Worm (Caenorhabditis elegans) whole organism, early embryonic: Measurements from ENCODE around the gene set-6.

Experiments used
- B0310.2 ChIP-seq: sonication (generic microtip); optimal IDR thresholded peaks from 2 replicates; lab custom pipeline; 2016; ENCODE audit warnings: mild to moderate bottlenecking, missing genetic modification characterization, missing compliant biosample characterization
- F13C5.2 ChIP-seq: sonication (generic microtip); optimal IDR thresholded peaks from 2 replicates; lab custom pipeline; 2017; ENCODE audit warnings: mild to moderate bottlenecking, missing genetic modification characterization, inconsistent platforms, missing compliant biosample characterization
- aly-1 ChIP-seq: sonication (generic microtip); optimal IDR thresholded peaks from 2 replicates; lab custom pipeline; 2016; ENCODE audit warnings: missing genetic modification characterization, missing compliant biosample characterization
- ama-1 ChIP-seq: fragments of 150-350 bp; optimal IDR thresholded peaks from 2 replicates; lab custom pipeline; 2014
- ceh-13 ChIP-seq: fragments of 200-800 bp; sonication (Bioruptor generic); optimal IDR thresholded peaks from 2 replicates; lab custom pipeline; 2018; ENCODE audit warnings: mild to moderate bottlenecking, missing genetic modification characterization, missing compliant biosample characterization
- ceh-36 ChIP-seq: sonication (generic microtip); optimal IDR thresholded peaks from 2 replicates; lab custom pipeline; 2016; ENCODE audit warnings: missing genetic modification characterization, inconsistent platforms, missing compliant biosample characterization
- ets-7 ChIP-seq: sonication (generic microtip); optimal IDR thresholded peaks from 2 replicates; lab custom pipeline; 2016; ENCODE audit warnings: missing genotype, missing genetic modification characterization, missing compliant biosample characterization
- flt-1 ChIP-seq: fragments of 200-800 bp; sonication (Bioruptor generic); IDR thresholded peaks from 2 replicates; pipeline ENCODE4 v1.3.6; 2022; ENCODE audit warnings: missing genetic modification characterization, missing compliant biosample characterization
- hmbx-1 ChIP-seq: sonication (generic microtip); optimal IDR thresholded peaks from 2 replicates; lab custom pipeline; 2016; ENCODE audit warnings: mild to moderate bottlenecking, missing genetic modification characterization, missing compliant biosample characterization
- hmg-4 ChIP-seq: fragments of 200-800 bp; sonication (Bioruptor generic); optimal IDR thresholded peaks from 2 replicates; lab custom pipeline; 2018; ENCODE audit warnings: mild to moderate bottlenecking, missing genetic modification characterization, missing compliant biosample characterization
- hnd-1 ChIP-seq: sonication (generic microtip); optimal IDR thresholded peaks from 2 replicates; lab custom pipeline; 2016; ENCODE audit warnings: missing genetic modification characterization, missing compliant biosample characterization
- pes-1 ChIP-seq: fragments of 200-800 bp; sonication (Bioruptor generic); IDR thresholded peaks from 2 replicates; pipeline ENCODE4 v1.3.6; 2022; ENCODE audit warnings: missing genetic modification reagents, missing genetic modification characterization, missing compliant biosample characterization
- scrt-1 ChIP-seq: fragments of 200-800 bp; sonication (Bioruptor generic); IDR thresholded peaks from 2 replicates; pipeline ENCODE4 v1.3.6; 2022; ENCODE audit warnings: missing genetic modification characterization, missing compliant biosample characterization
- sea-1 ChIP-seq: fragments of 200-800 bp; sonication (Bioruptor generic); conservative IDR thresholded peaks from 2 replicates; pipeline ENCODE4 v1.3.6; 2022; ENCODE audit warnings: missing genetic modification characterization, missing compliant biosample characterization
- tbx-11 ChIP-seq: fragments of 200-800 bp; sonication (Bioruptor generic); IDR thresholded peaks from 2 replicates; pipeline ENCODE4 v1.3.6; 2022; ENCODE audit warnings: missing genetic modification characterization, missing compliant biosample characterization
- tbx-37 ChIP-seq: fragments of 200-800 bp; sonication (Bioruptor generic); conservative IDR thresholded peaks from 2 replicates; pipeline ENCODE4 v1.3.6; 2022; ENCODE audit warnings: missing genetic modification reagents, missing genetic modification characterization, missing compliant biosample characterization
- tra-4 ChIP-seq: sonication (generic microtip); optimal IDR thresholded peaks from 2 replicates; lab custom pipeline; 2017; ENCODE audit warnings: missing genetic modification characterization, missing compliant biosample characterization

set-6 gene

DNA sequence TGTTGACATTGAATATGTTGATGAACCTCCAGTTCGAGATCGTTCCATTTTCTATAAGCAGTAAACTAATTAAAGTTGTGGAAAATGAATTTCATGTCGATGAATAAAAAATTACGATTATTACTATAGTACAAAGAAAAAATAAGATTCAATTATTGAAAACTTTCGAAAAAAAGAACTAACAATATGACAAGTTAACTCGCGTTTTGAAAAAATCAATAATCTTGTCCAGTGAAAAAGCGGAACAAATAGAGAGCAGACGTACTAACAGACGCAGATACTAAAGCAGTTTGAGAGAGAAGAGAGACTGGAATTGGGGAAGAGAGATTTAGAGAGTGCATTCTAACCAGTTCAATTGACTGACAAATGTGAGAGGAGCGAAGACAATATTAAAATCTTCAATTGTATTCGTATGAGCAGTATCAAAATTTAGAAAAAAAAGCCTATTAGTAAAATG is at the start of gene set-6:
Gene set-6 (minus strand): TSS at position 51 of the 457 bp plus-strand sequence.
- TF ChIP-seq tbx-37 (GFP tag; lab: Robert Waterston, UW) (no peak), F13C5.2 (tag; lab: Kevin White, UChicago) (no peak), ceh-36 (tag; lab: Kevin White, UChicago) (no peak), flt-1 (no peak), tra-4 (tag; lab: Kevin White, UChicago) (no peak), sea-1 (GFP tag; lab: Robert Waterston, UW) (no peak), aly-1 (no peak)

ce11 chrX:12022496-12022895 is 48.0 kb upstream of the set-6 start:
- TF ChIP-seq aly-1 (no peak), hmbx-1 (tag; lab: Kevin White, UChicago) (no peak), scrt-1 (GFP tag; lab: Robert Waterston, UW) (no peak), sea-1 (GFP tag; lab: Robert Waterston, UW) (no peak), B0310.2 (tag; lab: Kevin White, UChicago) (no peak), hmg-4 (no peak), tra-4 (tag; lab: Kevin White, UChicago) (no peak), ets-7 (no peak), ceh-13 (GFP tag; lab: Kevin White, UChicago) (no peak), F13C5.2 (tag; lab: Kevin White, UChicago) (no peak)

DNA sequence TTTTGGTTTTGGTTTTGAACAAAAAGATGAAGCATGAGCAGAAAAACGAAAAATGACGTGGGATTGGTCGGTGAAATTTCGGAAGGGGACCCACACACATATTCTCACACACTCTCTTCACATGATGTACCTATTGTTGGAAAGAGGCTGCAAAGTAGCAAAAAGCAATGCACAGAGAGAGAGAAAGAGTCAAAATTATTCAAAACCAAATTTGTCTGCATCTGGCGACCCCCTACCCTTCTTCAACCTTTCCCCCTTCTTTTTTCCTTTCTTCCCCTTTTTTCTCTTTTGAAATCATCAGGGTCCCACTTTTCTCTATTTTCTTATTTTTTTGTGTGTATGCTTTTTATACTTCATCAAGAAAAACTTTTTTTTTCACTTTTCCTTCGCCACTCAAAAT is 47.0 kb upstream of the set-6 start:
- TF ChIP-seq ets-7 (no peak), flt-1 (no peak), tra-4 (tag; lab: Kevin White, UChicago) (no peak), pes-1 (no peak), scrt-1 (GFP tag; lab: Robert Waterston, UW) (no peak), tbx-11 (GFP tag; lab: Robert Waterston, UW) (no peak), sea-1 (GFP tag; lab: Robert Waterston, UW) (no peak), B0310.2 (tag; lab: Kevin White, UChicago) (no peak), hmg-4 (no peak), hnd-1 (tag; lab: Kevin White, UChicago) (no peak), hmbx-1 (tag; lab: Kevin White, UChicago) (no peak), aly-1 (no peak), ceh-13 (GFP tag; lab: Kevin White, UChicago) (no peak), ama-1 (lab: Kevin White, UChicago) (no peak)

DNA sequence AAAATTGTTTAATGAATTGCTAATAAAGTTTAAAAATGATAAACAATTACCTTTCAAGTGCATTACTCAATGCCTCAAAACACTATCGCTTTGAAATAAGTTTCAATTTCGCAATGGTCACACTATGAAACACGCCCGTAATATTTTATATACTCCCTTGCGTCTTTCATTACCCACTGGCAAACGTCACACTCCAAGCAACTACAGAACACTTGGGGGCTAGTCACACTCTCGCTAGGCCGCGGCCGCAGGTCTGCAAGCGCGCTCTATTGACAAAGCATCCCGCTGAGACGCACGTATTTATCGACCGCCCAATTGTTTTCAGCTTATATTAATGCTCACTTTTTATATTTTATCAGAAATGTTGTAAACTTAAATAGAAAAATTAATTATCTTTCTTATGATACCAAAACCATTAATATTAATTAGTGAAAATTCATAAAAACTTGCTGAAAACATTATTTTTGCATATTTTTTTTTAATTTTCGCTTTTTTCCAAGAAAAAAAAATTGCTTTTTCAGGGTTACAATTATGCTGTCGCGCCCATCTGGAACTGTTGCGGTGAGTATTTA is 43.5 kb upstream of the set-6 start, which contains the start of the genes nmat-1 and ucr-2.1:
Gene nmat-1 (minus strand): TSS at position 136 of the 572 bp plus-strand sequence.
Gene ucr-2.1 (plus strand): TSS at position 522 of the 572 bp plus-strand sequence.
- TF ChIP-seq ama-1 (lab: Kevin White, UChicago) (no peak), ceh-36 (tag; lab: Kevin White, UChicago) (no peak), sea-1 (GFP tag; lab: Robert Waterston, UW) (no peak), hmbx-1 (tag; lab: Kevin White, UChicago) (no peak), tbx-11 (GFP tag; lab: Robert Waterston, UW) (no peak), F13C5.2 (tag; lab: Kevin White, UChicago) (peak; percentile 47), B0310.2 (tag; lab: Kevin White, UChicago) (no peak), tbx-37 (GFP tag; lab: Robert Waterston, UW) (0 out of 2 replicates have a peak, but pooled peaks have one; percentile 8), pes-1 (no peak), hmg-4 (no peak)

DNA sequence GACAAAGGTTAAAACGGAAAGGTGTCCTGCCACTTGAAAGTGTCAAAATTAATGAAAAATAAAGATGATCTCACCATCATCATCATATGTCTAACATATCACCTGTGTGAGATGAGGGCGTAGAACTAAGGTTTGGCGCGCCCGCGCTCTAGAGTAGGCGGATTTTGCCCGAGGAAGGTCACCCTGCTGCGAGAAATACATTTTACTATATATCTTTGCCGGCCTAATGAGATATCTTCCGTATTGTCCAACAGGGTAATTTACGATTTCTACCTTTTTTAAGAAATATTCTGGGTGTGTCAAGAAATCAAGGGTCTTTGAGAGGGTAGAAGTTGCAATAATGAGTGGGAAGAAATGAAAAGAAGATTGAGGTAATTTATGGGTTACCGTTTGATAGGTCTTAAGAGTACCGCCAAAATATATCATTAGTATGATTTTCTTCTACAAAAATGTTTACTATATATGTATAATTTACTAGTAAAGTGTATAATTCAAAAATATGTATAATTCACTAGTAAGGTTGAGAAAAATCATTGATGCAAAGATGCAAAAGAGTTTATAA is 33.5 kb upstream of the set-6 start:
- no peak for TF ChIP-seq aly-1
- no peak for TF ChIP-seq hmbx-1 (tag; lab: Kevin White, UChicago)
- TF ChIP-seq flt-1: no peak
- TF ChIP-seq sea-1 (GFP tag; lab: Robert Waterston, UW): no peak
- no peak for TF ChIP-seq F13C5.2 (tag; lab: Kevin White, UChicago)
- no peak for TF ChIP-seq tra-4 (tag; lab: Kevin White, UChicago)
- no peak for TF ChIP-seq B0310.2 (tag; lab: Kevin White, UChicago)
- no peak for TF ChIP-seq ets-7
- TF ChIP-seq ama-1 (lab: Kevin White, UChicago): no peak
- TF ChIP-seq scrt-1 (GFP tag; lab: Robert Waterston, UW): no peak
- TF ChIP-seq ceh-36 (tag; lab: Kevin White, UChicago): no peak
- no peak for TF ChIP-seq hnd-1 (tag; lab: Kevin White, UChicago)
- TF ChIP-seq hmg-4: no peak
- no peak for TF ChIP-seq ceh-13 (GFP tag; lab: Kevin White, UChicago)
- no peak for TF ChIP-seq tbx-11 (GFP tag; lab: Robert Waterston, UW)
- no peak for TF ChIP-seq tbx-37 (GFP tag; lab: Robert Waterston, UW)
- no peak for TF ChIP-seq pes-1

ce11 chrX:12006470-12006869 is 32.0 kb upstream of the set-6 start:
- TF ChIP-seq aly-1 (no peak), hmg-4 (no peak), sea-1 (GFP tag; lab: Robert Waterston, UW) (no peak), tra-4 (tag; lab: Kevin White, UChicago) (no peak), pes-1 (no peak), ets-7 (no peak), B0310.2 (tag; lab: Kevin White, UChicago) (no peak), ama-1 (lab: Kevin White, UChicago) (no peak), ceh-36 (tag; lab: Kevin White, UChicago) (no peak), tbx-37 (GFP tag; lab: Robert Waterston, UW) (no peak), hmbx-1 (tag; lab: Kevin White, UChicago) (no peak), ceh-13 (GFP tag; lab: Kevin White, UChicago) (no peak), scrt-1 (GFP tag; lab: Robert Waterston, UW) (no peak), tbx-11 (GFP tag; lab: Robert Waterston, UW) (no peak), hnd-1 (tag; lab: Kevin White, UChicago) (no peak), F13C5.2 (tag; lab: Kevin White, UChicago) (no peak), flt-1 (no peak)
